Worm (Caenorhabditis elegans) whole organism, dauer: ENCODE measurements around the gene K02E2.8.
"Not testable (repeated sequence)": the region's sequence is repeated elsewhere in the genome, so short reads cannot be mapped to it uniquely, and the experiment has no call there.

Source experiments
- unc-62 ChIP-seq: sonication (generic microtip); optimal IDR thresholded peaks from 2 replicates; lab custom pipeline; 2017; ENCODE audit warnings: missing biosample characterization, missing genetic modification reagents, missing genetic modification characterization

K02E2.8 gene

ce11 chrV:20374484-20374883 lies 7.7 kb upstream of the K02E2.8 start:
- TF ChIP-seq unc-62 (GFP tag; lab: Kevin White, UChicago), result no peak

ce11 chrV:20369153-20369552 lies 2.4 kb upstream of the K02E2.8 start, which contains the start of gene srh-177:
Gene srh-177, minus strand, starts transcription at chrV:20369253.
- TF ChIP-seq unc-62 (GFP tag; lab: Kevin White, UChicago), result not testable (repeated sequence)

DNA sequence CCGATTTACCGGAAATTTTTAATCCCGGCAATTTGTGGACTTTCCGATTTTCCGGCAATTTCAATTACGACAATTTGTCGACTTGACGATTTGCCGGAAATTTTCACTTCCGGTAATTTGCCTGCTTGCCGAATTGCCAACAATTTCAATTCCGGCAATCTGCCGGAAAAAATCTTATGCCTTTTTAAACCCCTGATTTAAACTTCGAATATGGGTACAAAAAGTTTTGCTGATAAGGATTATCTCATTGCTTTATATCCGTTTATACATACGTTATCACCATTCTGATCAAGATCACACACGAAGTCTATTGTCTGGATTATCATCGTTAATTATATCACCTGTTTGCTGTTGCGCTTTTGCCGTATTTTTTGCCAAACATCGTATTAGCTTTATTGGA lies 10.3 kb downstream of the K02E2.8 start, which contains the start of gene grd-11:
Gene grd-11 (plus strand): TSS at position 301 of the 400 bp plus-strand sequence.
- TF ChIP-seq unc-62 (GFP tag; lab: Kevin White, UChicago), result no peak

DNA sequence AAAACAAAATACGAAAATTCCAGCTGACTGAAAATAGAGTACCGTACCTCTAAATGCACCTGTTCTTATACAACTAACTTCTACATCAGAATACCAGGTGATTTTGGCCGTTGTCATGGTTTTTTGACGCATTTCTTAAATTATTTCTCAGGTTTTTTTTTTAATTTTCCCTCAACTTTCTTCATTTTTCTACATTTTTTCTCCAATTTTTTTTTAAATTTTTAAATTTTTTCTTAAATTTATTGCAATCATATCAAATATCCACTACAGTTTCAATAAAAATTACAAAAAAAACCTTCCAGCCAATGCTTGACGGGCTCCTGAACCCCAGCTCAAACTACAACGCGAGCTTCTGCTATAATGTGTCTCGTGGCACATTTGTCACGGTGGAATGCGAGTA lies 15.5 kb downstream of the K02E2.8 start, which contains the start of gene K02E2.1:
Gene K02E2.1 (plus strand): TSS at position 301 of the 400 bp plus-strand sequence.
- TF ChIP-seq unc-62 (GFP tag; lab: Kevin White, UChicago), result no peak

ce11 chrV:20350382-20350781 lies 16.4 kb downstream of the K02E2.8 start:
- no peak for TF ChIP-seq unc-62 (GFP tag; lab: Kevin White, UChicago)

DNA sequence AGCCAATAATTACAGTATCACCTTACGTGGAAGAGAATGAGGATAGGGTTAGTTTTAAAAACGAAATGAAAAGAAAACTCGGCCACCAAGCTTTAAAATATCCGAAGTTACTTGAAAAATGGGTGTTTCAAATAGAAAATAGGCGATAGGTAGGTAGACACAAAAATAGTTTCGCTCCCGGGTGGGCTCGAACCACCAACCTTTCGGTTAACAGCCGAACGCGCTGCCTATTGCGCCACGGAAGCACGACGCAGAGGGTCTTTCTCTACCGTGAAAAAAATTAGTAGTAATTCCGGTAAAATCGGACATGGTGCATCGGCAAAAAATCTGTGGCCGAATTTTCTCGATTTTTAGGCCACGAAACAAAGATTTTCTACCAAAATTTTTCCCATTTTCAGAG lies 19.1 kb downstream of the K02E2.8 start:
- no peak for TF ChIP-seq unc-62 (GFP tag; lab: Kevin White, UChicago)

DNA sequence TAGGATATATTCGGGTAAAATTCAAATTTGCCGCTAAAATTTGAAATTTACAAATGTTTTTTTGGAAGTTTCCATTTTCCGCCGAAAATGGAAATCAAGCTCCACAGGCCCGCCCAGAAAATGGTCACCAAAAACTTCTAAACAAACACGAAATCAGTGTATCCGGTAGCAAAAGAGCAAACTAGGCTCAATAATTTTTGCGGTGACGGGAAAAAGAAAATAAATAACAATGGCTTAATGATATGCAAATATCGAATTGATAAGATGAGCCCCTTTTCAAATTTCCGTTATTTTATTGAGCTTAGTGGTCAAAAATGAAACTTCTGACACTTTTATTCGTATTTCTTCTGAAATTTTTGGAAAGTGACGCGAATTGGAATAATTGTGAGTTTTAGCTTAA lies 21.9 kb downstream of the K02E2.8 start, which contains the start of gene Y38H6A.3:
Gene Y38H6A.3 (plus strand): TSS at position 301 of the 400 bp plus-strand sequence.
- TF ChIP-seq unc-62 (GFP tag; lab: Kevin White, UChicago), result no peak

DNA sequence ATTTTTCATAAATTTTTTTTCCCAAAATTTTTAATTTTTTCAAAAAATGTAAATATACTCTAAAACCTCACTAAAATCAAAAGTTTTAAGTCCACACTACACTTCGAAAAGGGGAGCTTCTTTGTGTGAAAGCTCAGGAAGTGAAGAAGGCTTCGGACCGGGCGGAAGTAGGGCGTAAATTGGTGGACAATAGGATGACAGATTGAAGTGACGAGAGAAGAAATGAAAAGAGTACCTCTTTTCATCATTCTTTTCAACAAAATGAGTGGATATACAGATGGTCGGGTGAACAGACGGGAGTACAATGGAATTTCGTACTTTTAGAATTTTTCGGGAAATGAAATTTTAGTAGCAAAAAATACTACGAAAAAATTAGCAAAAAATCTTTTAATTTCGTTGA lies 27.9 kb downstream of the K02E2.8 start:
- TF ChIP-seq unc-62 (GFP tag; lab: Kevin White, UChicago), result no peak

DNA sequence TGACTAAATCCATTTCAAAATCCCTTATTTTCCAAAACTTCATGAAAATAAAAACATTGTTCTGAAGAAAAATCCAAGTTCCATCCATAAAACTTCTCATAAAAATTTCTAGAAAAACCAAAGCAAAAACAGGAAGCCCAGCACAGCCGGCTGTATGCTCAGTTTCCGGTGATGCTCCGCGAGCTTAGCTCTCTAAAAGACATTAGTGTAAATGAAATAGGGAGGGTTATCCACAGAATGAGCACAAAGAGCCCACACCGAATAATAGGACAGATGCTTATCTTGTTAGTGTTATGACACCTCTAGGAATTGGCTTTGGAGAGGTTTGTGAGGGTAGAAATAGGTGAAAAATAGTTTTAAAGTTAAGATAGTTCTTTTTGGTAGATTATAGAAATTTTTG lies 28.7 kb downstream of the K02E2.8 start:
- TF ChIP-seq unc-62 (GFP tag; lab: Kevin White, UChicago), result no peak

- TF ChIP-seq unc-62 (GFP tag; lab: Kevin White, UChicago), result no peak
Observed at ce11 chrV:20335264-20335663, 31.5 kb downstream of the K02E2.8 start, which contains the start of gene Y38H6A.5. Gene Y38H6A.5, minus strand, starts transcription at chrV:20335364.

- no peak for TF ChIP-seq unc-62 (GFP tag; lab: Kevin White, UChicago)
Observed at ce11 chrV:20325417-20325816, 41.3 kb downstream of the K02E2.8 start, which contains the start of gene Y38H6A.1. Gene Y38H6A.1, plus strand, starts transcription at chrV:20325717.

DNA sequence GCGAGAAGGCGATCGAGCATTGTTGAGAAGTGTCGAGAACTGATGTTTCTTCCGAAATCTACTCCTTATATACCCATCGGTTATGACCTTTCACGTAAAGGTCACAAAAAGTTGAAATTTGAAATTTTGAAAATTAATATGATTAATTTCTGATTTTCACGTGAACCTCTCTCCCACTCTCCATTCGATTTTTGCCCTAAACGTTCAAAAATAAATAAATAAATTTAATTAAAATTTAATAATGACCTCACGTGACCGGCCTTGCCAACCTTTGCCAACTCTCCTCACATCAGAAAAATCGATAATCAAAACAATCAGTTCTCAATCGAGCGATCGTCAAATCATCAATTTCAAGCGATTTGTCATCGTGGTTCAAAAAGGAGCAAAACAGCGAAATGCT lies 49.3 kb downstream of the K02E2.8 start, which contains the start of gene Y113G7C.1:
Gene Y113G7C.1 (plus strand): TSS at position 301 of the 400 bp plus-strand sequence.
- no peak for TF ChIP-seq unc-62 (GFP tag; lab: Kevin White, UChicago)
